Worm (Caenorhabditis elegans) whole organism, young adult: ENCODE data around the gene srbc-44.

Experiments
- D2030.7 ChIP-seq: fragments of 200-800 bp; sonication (Bioruptor generic); IDR thresholded peaks from 2 replicates; pipeline ENCODE4 v1.3.6; 2022; ENCODE audit warnings: missing genetic modification reagents, missing genetic modification characterization, missing compliant biosample characterization
- F33H1.4 ChIP-seq: fragments of 200-800 bp; sonication (Bioruptor generic); IDR thresholded peaks from 2 replicates; pipeline ENCODE4 v1.3.6; 2022; ENCODE audit warnings: missing genetic modification reagents, missing genetic modification characterization, missing compliant biosample characterization
- K12H6.12 ChIP-seq: fragments of 200-800 bp; sonication (Bioruptor generic); optimal IDR thresholded peaks from 2 replicates; lab custom pipeline; 2018; ENCODE audit warnings: mild to moderate bottlenecking, missing genetic modification characterization, missing compliant biosample characterization
- T07F8.4 ChIP-seq: sonication (generic microtip); optimal IDR thresholded peaks from 2 replicates; lab custom pipeline; 2016; ENCODE audit warnings: mild to moderate bottlenecking, missing genetic modification characterization, moderate library complexity, missing compliant biosample characterization
- Y95B8A.8 ChIP-seq: fragments of 200-800 bp; sonication (Bioruptor generic); IDR thresholded peaks from 2 replicates; pipeline ENCODE4 v1.3.6; 2022; ENCODE audit warnings: missing genetic modification reagents, missing genetic modification characterization, missing compliant biosample characterization
- atf-7 ChIP-seq: sonication (generic microtip); optimal IDR thresholded peaks from 2 replicates; lab custom pipeline; 2017; ENCODE audit warnings: mild to moderate bottlenecking, missing genetic modification characterization, missing compliant biosample characterization
- athp-1 ChIP-seq: sonication (generic microtip); optimal IDR thresholded peaks from 2 replicates; lab custom pipeline; 2017; ENCODE audit warnings: mild to moderate bottlenecking, missing genetic modification characterization, missing compliant biosample characterization
- attf-5 ChIP-seq: fragments of 200-800 bp; sonication (Bioruptor generic); optimal IDR thresholded peaks from 2 replicates; lab custom pipeline; 2018; ENCODE audit warnings: mild to moderate bottlenecking, missing genetic modification characterization, missing compliant biosample characterization
- cebp-1 ChIP-seq, 2 experiments: fragments of 200-800 bp in 1 of 2; sonication (Bioruptor generic) in 1 of 2; sonication (generic microtip) in 1 of 2; IDR thresholded peaks in 1 of 2; optimal IDR thresholded peaks in 1 of 2; 2 replicates each; pipeline versions ENCODE4 v1.3.6 to Lab custom; 2017 to 2022; ENCODE audit warnings: missing compliant biosample characterization in 2 of 2, missing genetic modification characterization in 2 of 2, mild to moderate bottlenecking in 1 of 2, missing genetic modification reagents in 1 of 2, moderate library complexity in 1 of 2
- ceh-100 ChIP-seq: fragments of 200-800 bp; sonication (Bioruptor generic); IDR thresholded peaks from 2 replicates; pipeline ENCODE4 v1.3.6; 2022; ENCODE audit warnings: missing genetic modification reagents, missing genetic modification characterization, missing compliant biosample characterization
- ceh-58 ChIP-seq: fragments of 200-800 bp; sonication (Bioruptor generic); IDR thresholded peaks from 2 replicates; pipeline ENCODE4 v1.3.6; 2022; ENCODE audit warnings: missing genetic modification characterization, missing compliant biosample characterization
- ceh-91 ChIP-seq: fragments of 200-800 bp; sonication (Bioruptor generic); IDR thresholded peaks from 2 replicates; pipeline ENCODE4 v1.3.6; 2022; ENCODE audit warnings: missing genetic modification reagents, missing genetic modification characterization, missing compliant biosample characterization
- efl-1 ChIP-seq: fragments of 150-350 bp; optimal IDR thresholded peaks from 2 replicates; lab custom pipeline; 2014; ENCODE audit warnings: missing biosample characterization, missing genetic modification reagents, missing genetic modification characterization
- egl-44 ChIP-seq: fragments of 200-800 bp; sonication (Bioruptor generic); IDR thresholded peaks from 2 replicates; pipeline ENCODE4 v1.3.6; 2022; ENCODE audit warnings: missing genetic modification reagents, missing genetic modification characterization, missing compliant biosample characterization
- gei-17 ChIP-seq: fragments of 200-800 bp; sonication (Bioruptor generic); optimal IDR thresholded peaks from 2 replicates; lab custom pipeline; 2018; ENCODE audit warnings: mild to moderate bottlenecking, missing genetic modification characterization, missing compliant biosample characterization
- hlh-26 ChIP-seq: fragments of 200-800 bp; sonication (Bioruptor generic); conservative IDR thresholded peaks from 2 replicates; pipeline ENCODE4 v1.3.6; 2022; ENCODE audit warnings: missing genetic modification reagents, missing genetic modification characterization, missing compliant biosample characterization
- hrde-1 ChIP-seq: sonication (generic microtip); optimal IDR thresholded peaks from 2 replicates; lab custom pipeline; 2016; ENCODE audit warnings: missing genetic modification characterization, mild to moderate bottlenecking, missing compliant biosample characterization, moderate library complexity, missing genotype, missing genetic modification reagents, borderline replicate concordance
- lag-1 ChIP-seq: fragments of 200-800 bp; sonication (Bioruptor generic); IDR thresholded peaks from 2 replicates; pipeline ENCODE4 v1.3.6; 2022; ENCODE audit warnings: missing genetic modification reagents, missing genetic modification characterization, missing compliant biosample characterization
- let-607 ChIP-seq, 2 experiments: fragments of 200-800 bp in 1 of 2; sonication (Bioruptor generic) in 1 of 2; sonication (generic microtip) in 1 of 2; optimal IDR thresholded peaks; 2 replicates each; lab custom pipeline; 2016 to 2018; ENCODE audit warnings: mild to moderate bottlenecking in 2 of 2, missing compliant biosample characterization in 2 of 2, missing genetic modification characterization in 2 of 2, moderate library complexity in 2 of 2, missing genotype in 1 of 2
- lin-54 ChIP-seq: fragments of 200-800 bp; sonication (Bioruptor generic); optimal IDR thresholded peaks from 2 replicates; lab custom pipeline; 2018; ENCODE audit warnings: mild to moderate bottlenecking, missing genetic modification characterization, missing compliant biosample characterization
- mel-28 ChIP-seq: sonication (generic microtip); optimal IDR thresholded peaks from 2 replicates; lab custom pipeline; 2016; ENCODE audit warnings: borderline replicate concordance, mild to moderate bottlenecking, missing genetic modification characterization, missing compliant biosample characterization
- nfya-1 ChIP-seq: sonication (generic microtip); optimal IDR thresholded peaks from 2 replicates; lab custom pipeline; 2017; ENCODE audit warnings: antibody characterized with exemption, missing compliant biosample characterization, missing genetic modification characterization, borderline replicate concordance; ENCODE audit not compliant: insufficient read depth
- nfya-2 ChIP-seq: fragments of 200-800 bp; sonication (Bioruptor generic); IDR thresholded peaks from 2 replicates; pipeline ENCODE4 v1.3.6; 2022; ENCODE audit warnings: missing genetic modification reagents, missing genetic modification characterization, missing compliant biosample characterization
- nfyb-1 ChIP-seq: fragments of 200-800 bp; sonication (Bioruptor generic); IDR thresholded peaks from 2 replicates; pipeline ENCODE4 v1.3.6; 2022; ENCODE audit warnings: missing genetic modification reagents, missing genetic modification characterization, missing compliant biosample characterization
- nhr-80 ChIP-seq: sonication (generic microtip); optimal IDR thresholded peaks from 2 replicates; lab custom pipeline; 2016; ENCODE audit warnings: missing genetic modification characterization, missing compliant biosample characterization
- sdz-38 ChIP-seq: sonication (generic microtip); optimal IDR thresholded peaks from 2 replicates; lab custom pipeline; 2016; ENCODE audit warnings: missing genotype, missing genetic modification characterization, missing compliant biosample characterization
- snpc-4 ChIP-seq, 5 experiments: fragments of 150-350 bp in 1 of 5; sonication (generic microtip) in 4 of 5; optimal IDR thresholded peaks; 2 replicates each; lab custom pipeline; 2014 to 2018; ENCODE audit warnings: missing genetic modification characterization in 5 of 5, missing biosample characterization in 3 of 5, antibody characterized with exemption in 2 of 5, mild to moderate bottlenecking in 2 of 5, missing compliant biosample characterization in 2 of 5, missing genotype in 2 of 5, moderate library complexity in 2 of 5, missing genetic modification reagents in 1 of 5
- sptf-2 ChIP-seq: fragments of 200-800 bp; sonication (Bioruptor generic); optimal IDR thresholded peaks from 2 replicates; lab custom pipeline; 2018; ENCODE audit warnings: mild to moderate bottlenecking, missing genetic modification characterization, missing compliant biosample characterization
- tbx-9 ChIP-seq: sonication (generic microtip); optimal IDR thresholded peaks from 2 replicates; lab custom pipeline; 2016; ENCODE audit warnings: borderline replicate concordance, missing genetic modification characterization, inconsistent platforms, missing compliant biosample characterization
- unc-130 ChIP-seq: sonication (generic microtip); optimal IDR thresholded peaks from 2 replicates; lab custom pipeline; 2016; ENCODE audit warnings: missing genetic modification reagents, missing genetic modification characterization, missing compliant biosample characterization
- zfh-2 ChIP-seq: fragments of 200-800 bp; sonication (Bioruptor generic); conservative IDR thresholded peaks from 2 replicates; pipeline ENCODE4 v1.3.6; 2022; ENCODE audit warnings: missing genetic modification reagents, missing genetic modification characterization, missing compliant biosample characterization
- ztf-18 ChIP-seq: sonication (generic microtip); optimal IDR thresholded peaks from 2 replicates; lab custom pipeline; 2016; ENCODE audit warnings: missing genotype, mild to moderate bottlenecking, missing genetic modification characterization, missing compliant biosample characterization
- ztf-22 ChIP-seq: fragments of 200-800 bp; sonication (Bioruptor generic); optimal IDR thresholded peaks from 2 replicates; lab custom pipeline; 2018; ENCODE audit warnings: mild to moderate bottlenecking, missing genetic modification characterization, moderate library complexity, missing compliant biosample characterization
- ztf-28 ChIP-seq: fragments of 200-800 bp; sonication (Bioruptor generic); IDR thresholded peaks from 2 replicates; pipeline ENCODE4 v1.3.6; 2022; ENCODE audit warnings: missing genetic modification reagents, missing genetic modification characterization, missing compliant biosample characterization

Gene srbc-44

DNA sequence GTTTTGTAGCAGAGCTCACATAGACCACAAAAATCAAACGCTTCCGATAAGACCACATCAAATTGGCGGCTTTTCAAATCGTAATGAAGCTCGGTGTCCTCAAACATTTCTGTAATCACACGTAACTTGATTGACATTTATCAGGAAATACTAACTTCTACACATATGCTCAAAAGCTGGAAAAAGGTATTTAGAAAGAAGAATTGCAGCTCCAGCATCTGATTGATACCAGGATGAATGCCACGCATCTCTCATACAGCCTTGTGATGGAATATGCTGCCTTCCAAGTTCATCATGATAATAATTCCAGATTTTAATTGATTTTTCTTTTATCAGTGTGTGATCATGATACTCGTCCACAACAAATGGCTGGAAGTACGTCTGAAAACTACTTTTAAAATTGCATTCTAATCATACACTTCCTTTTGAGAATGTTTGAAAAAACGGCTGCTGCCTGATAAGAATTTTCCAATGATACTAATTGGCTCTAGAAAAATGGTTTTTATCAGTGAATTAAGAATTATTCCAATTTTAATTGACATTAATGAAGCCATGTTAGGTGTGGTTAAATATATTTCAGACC is 8.6 kb upstream of the srbc-44 start:
- TF ChIP-seq efl-1, result no peak
- TF ChIP-seq let-607 (tag; optimal IDR thresholded peaks at IDR 0.05; lab: Kevin White, UChicago), result peak; percentile 62 to 80
- peak; percentile 33 for TF ChIP-seq atf-7 (tag; lab: Kevin White, UChicago)
- TF ChIP-seq nhr-80 (tag; lab: Kevin White, UChicago), result peak; percentile 86
- no peak for TF ChIP-seq gei-17

DNA sequence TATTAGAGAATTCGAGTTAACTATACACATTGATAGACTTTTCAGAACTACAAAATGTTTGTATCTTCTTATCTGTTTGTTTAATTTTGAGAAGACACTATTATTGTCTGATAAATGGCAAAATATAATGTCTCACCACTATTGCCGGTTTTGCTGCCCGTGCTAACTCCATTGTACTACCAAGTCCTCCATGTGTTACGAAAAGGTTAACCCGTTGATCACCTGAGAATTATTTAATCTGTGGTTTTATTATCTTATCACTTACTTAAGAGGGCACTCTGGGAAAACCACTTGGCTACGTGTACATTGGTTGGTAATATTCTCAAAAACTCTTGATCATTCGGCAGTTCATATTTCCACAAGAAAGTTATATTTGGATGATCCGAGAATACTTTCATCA is 7.6 kb upstream of the srbc-44 start:
- TF ChIP-seq nfya-1, result no peak
- TF ChIP-seq ztf-28 (GFP tag; lab: Robert Waterston, UW), result no peak
- no peak for TF ChIP-seq zfh-2 (GFP tag; lab: Robert Waterston, UW)
- TF ChIP-seq nfyb-1, result no peak

DNA sequence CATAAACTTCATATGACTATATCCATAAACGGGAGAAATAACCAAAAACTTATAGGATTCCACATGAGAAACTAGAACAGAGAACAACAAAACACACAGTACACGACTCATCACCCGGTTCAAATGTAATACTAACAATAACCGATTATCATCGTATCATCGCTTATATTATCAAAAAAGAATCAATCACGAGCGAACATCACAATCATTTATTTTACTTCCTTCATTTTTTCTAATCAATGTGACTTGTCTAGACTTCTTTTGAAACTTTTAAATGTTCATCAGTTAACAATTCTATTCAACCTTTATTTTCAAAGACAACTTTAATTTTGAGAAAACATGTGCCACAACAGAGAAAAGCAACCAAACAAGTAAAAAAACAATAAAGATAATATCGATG is 6.8 kb upstream of the srbc-44 start, which contains the start of gene ugt-4:
TSS of gene ugt-4 (minus strand) at position 141 of the 400 bp plus-strand sequence.
- TF ChIP-seq nfya-2 (GFP tag; lab: Robert Waterston, UW) (no peak), nhr-80 (tag; lab: Kevin White, UChicago) (peak; percentile 62)

DNA sequence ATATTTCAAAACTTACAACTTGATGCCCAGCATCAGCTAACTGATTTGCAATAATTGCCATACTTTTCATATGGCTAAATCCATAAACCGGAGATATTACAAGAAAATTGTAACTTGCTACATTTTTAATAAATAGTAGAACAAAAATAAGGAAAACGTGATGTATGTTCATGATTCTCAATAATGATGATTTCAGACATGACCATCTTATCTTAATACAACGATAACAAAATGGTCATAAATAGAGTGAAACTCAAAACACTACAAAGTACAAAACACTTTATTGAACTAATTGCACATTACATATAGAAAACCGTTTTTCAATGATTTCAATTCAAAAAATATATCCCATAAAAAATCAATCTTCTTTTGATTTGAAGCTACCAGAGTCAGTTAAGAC is 4.4 kb upstream of the srbc-44 start, which contains the start of gene ugt-5:
TSS of gene ugt-5 (minus strand) at position 214 of the 400 bp plus-strand sequence.
- TF ChIP-seq egl-44 (GFP tag; lab: Robert Waterston, UW), result no peak
- TF ChIP-seq D2030.7 (GFP tag; lab: Robert Waterston, UW), result no peak
- TF ChIP-seq nhr-80 (tag; lab: Kevin White, UChicago), result peak; percentile 22

DNA sequence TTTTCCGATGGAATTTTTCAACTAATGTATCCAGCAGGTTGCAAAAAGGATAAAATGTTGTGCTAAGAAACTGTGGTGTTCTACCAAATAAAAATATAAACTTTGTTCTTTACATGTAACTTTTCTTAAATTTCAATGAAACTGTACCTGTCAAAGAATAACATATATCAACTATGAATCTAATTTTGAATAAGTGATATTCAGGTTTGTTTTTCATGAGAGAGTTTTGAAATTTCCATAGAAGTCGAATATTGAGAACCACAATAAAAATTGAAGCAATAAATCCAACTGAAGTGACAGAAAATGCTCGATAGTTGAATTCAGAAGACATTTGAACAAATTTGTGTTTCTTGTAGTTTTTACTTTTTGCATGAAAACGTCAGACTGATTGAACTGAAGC is 1.8 kb upstream of the srbc-44 start, which contains the start of gene srbc-43:
TSS of gene srbc-43 (minus strand) at position 331 of the 400 bp plus-strand sequence.
- TF ChIP-seq Y95B8A.8 (GFP tag; lab: Robert Waterston, UW) (no peak), attf-5 (GFP tag; lab: Kevin White, UChicago) (no peak)

DNA sequence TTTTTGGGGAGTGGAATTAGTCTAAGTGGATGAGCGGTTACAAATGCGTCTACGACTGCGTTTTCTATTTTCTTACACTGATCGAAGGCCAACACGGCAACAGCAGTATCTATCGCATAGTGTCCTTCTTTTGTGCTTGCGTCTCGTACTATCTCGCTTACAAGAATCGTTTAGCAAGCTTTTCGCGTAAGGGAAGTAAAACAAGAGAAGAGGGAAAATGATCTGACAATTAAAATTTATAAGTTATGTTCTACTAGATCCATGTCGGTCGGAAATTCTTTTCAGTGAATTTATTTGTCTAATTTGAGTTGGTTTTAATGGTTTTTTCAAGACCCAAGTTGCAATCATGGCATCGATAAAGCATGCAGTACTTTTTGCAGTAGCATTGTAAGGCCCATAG is 1.3 kb downstream of the srbc-44 start, which contains the start of gene fkb-4:
TSS of gene fkb-4 (minus strand) at position 101 of the 400 bp plus-strand sequence.
- TF ChIP-seq let-607 (tag; optimal IDR thresholded peaks at IDR 0.05; lab: Kevin White, UChicago) (no peak), sdz-38 (no peak), ztf-18 (tag; lab: Kevin White, UChicago) (no peak), ceh-91 (GFP tag; lab: Robert Waterston, UW) (no peak), snpc-4 (GFP tag; optimal IDR thresholded peaks at IDR 0.05; lab: Kevin White, UChicago) (no peak), snpc-4 (tag; optimal IDR thresholded peaks at IDR 0.05; lab: Kevin White, UChicago) (no peak), ceh-58 (GFP tag; lab: Robert Waterston, UW) (no peak), ztf-22 (no peak), tbx-9 (tag; lab: Kevin White, UChicago) (no peak), hlh-26 (GFP tag; lab: Robert Waterston, UW) (no peak), lin-54 (GFP tag; lab: Kevin White, UChicago) (no peak), F33H1.4 (GFP tag; lab: Robert Waterston, UW) (no peak), hrde-1 (tag; lab: Kevin White, UChicago) (no peak), nfya-1 (no peak)

DNA sequence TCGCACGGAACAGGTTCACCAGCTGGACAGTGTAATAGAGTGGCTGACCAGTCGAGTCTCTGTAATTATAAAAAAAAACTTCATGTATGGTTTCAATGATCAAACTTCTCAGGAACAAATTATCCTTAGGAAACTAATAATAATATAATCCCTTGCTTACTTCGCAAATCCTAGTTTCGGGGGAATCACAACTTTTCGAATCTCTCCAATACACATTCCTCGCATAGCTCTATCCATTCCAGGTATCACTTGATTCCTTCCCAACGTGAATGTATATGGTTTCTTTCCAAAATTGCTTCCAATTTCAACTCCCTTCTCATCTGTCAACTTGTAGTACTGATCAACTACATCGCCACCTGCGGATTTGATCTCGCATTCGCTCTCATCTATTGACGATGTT is 2.0 kb downstream of the srbc-44 start:
- TF ChIP-seq cebp-1 (GFP tag; IDR thresholded peaks at IDR 0.05; lab: Robert Waterston, UW), result no peak
- TF ChIP-seq cebp-1 (tag; optimal IDR thresholded peaks at IDR 0.05; lab: Kevin White, UChicago), result no peak
- no peak for TF ChIP-seq T07F8.4 (tag; lab: Kevin White, UChicago)
- TF ChIP-seq ztf-28 (GFP tag; lab: Robert Waterston, UW), result no peak
- no peak for TF ChIP-seq nfya-2 (GFP tag; lab: Robert Waterston, UW)
- TF ChIP-seq lag-1 (GFP tag; lab: Robert Waterston, UW), result no peak
- TF ChIP-seq sptf-2 (GFP tag; lab: Kevin White, UChicago), result no peak
- TF ChIP-seq ceh-100 (GFP tag; lab: Robert Waterston, UW), result no peak
- no peak for TF ChIP-seq unc-130 (GFP tag; lab: Kevin White, UChicago)
- TF ChIP-seq K12H6.12 (tag; lab: Kevin White, UChicago), result no peak
- no peak for TF ChIP-seq mel-28 (tag; lab: Kevin White, UChicago)
- no peak for TF ChIP-seq athp-1 (tag; lab: Kevin White, UChicago)
